Worm (Caenorhabditis elegans) whole organism, L4 larva: ENCODE data around the gene F35A5.1.

Experiments used
- R02D3.7 ChIP-seq: fragments of 150-350 bp; sonication (generic microtip); optimal IDR thresholded peaks from 3 replicates; lab custom pipeline; 2014; ENCODE audit warnings: missing biosample characterization, missing genetic modification characterization
- aly-2 ChIP-seq: sonication (generic microtip); optimal IDR thresholded peaks from 2 replicates; lab custom pipeline; 2018; ENCODE audit warnings: missing biosample characterization, missing genetic modification characterization
- unc-62 ChIP-seq, 3 experiments: fragments of 150-350 bp in 1 of 3; sonication (generic microtip); optimal IDR thresholded peaks in 2 of 3; peaks in 1 of 3; 1 replicate in 1 of 3; 2 replicates in 2 of 3; lab custom pipeline; 2014 to 2017; ENCODE audit warnings: missing biosample characterization in 3 of 3, missing genetic modification characterization in 3 of 3, missing genetic modification reagents in 3 of 3, missing genotype in 1 of 3

DNA sequence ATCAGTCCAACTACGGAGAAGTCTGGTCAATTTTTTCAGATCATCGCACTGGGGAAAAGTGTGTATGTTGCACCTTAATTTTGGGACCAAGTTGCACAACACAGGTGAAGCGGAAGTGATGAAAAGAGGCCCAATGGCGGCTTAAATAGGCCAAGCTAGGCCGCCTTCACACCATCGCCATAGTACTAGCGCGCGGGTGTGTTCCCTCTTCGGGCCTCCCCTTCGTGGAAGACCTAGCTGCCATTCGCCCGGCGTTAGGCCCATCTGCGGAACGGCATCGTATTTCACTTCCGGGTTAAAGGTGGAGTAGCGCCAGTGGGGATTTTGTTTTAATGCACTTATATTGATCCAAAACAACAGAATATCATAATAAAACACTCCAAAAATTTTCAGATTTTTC lies 47.4 kb upstream of the F35A5.1 start:
- TF ChIP-seq aly-2 (tag; lab: Kevin White, UChicago) (no peak), R02D3.7 (tag; lab: Kevin White, UChicago) (no peak), unc-62 (GFP tag; optimal IDR thresholded peaks at IDR 0.05 in 1 of 2; lab: Kevin White, UChicago) (no peak), unc-62 (tag; optimal IDR thresholded peaks at IDR 0.05; lab: Kevin White, UChicago) (no peak)
